Worm (Caenorhabditis elegans): ENCODE results near the gene F01D5.2.

- no peak for TF ChIP-seq unc-39 (tag; optimal IDR thresholded peaks at IDR 0.05)
- TF ChIP-seq jun-1 (tag; optimal IDR thresholded peaks at IDR 0.05): no peak
- no peak for TF ChIP-seq aly-2 (tag; optimal IDR thresholded peaks at IDR 0.05)
- no peak for TF ChIP-seq elt-3 (tag; optimal IDR thresholded peaks at IDR 0.05)
- TF ChIP-seq egl-27 (tag; optimal IDR thresholded peaks at IDR 0.05): no peak
- no peak for TF ChIP-seq zag-1 (tag; optimal IDR thresholded peaks at IDR 0.05)
- TF ChIP-seq snpc-4 (tag; optimal IDR thresholded peaks at IDR 0.05): peak; percentile 6
- TF ChIP-seq R02D3.7 (tag; optimal IDR thresholded peaks at IDR 0.05): no peak
- no peak for TF ChIP-seq nhr-25 (tag; optimal IDR thresholded peaks at IDR 0.05)
These were observed 44.2 kb upstream of the F01D5.2 start for ce11 chrII:14042836-14043604.
